Worm (Caenorhabditis elegans) whole organism, dauer: Measurements from ENCODE around the gene C32D5.12.

Experiments used
- unc-62 ChIP-seq: sonication (generic microtip); optimal IDR thresholded peaks from 2 replicates; lab custom pipeline; 2017; ENCODE audit warnings: missing biosample characterization, missing genetic modification reagents, missing genetic modification characterization

The C32D5.12 gene

DNA sequence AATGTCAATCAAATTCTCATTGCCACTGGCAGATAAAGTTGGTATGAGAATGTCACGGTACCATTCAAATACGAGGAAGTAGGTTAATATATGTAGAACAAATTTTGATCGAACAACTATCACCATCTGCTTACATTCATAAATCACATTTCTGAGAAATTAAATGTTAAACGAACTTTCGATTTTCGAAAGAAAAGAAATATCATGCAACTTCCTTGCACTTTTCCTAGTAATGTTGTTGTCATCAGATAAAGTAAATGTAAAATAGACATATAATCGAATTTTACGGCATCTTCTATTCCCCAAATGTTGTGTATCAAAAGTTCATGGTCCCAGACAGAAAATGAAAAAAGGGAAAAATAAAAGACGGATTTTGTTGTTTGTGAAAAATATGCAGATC lies 47.3 kb downstream of the C32D5.12 start:
- TF ChIP-seq unc-62 (GFP tag; lab: Kevin White, UChicago): no peak

DNA sequence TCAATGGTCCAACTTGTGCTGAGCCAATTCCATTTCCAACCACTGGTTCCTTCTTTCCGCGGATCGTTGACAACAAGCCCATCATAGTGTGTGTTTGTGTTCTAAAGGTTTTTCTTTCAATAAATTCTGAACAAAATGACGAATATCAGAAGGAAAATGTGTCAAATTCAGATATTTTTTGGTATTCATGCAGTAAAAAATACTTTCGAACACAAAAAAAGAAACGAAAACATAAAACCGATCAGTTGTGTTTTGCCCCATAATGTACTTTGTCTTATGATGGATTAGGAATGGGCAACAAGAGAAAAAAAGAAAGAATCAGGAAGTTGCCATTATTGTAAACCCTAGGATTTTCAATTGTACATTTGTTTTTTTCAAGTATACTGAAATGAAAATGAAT lies 49.6 kb downstream of the C32D5.12 start, which contains the start of gene glb-10:
Gene glb-10 (minus strand): TSS at position 101 of the 400 bp plus-strand sequence.
- TF ChIP-seq unc-62 (GFP tag; lab: Kevin White, UChicago): no peak
